Worm (Caenorhabditis elegans) whole organism, midembryonic: ENCODE measurements around the gene zip-12.

ENCODE experiments used
- T22C8.4 ChIP-seq: fragments of 200-800 bp; sonication (Bioruptor generic); IDR thresholded peaks from 2 replicates; pipeline ENCODE4 v1.3.6; 2022; ENCODE audit warnings: missing genetic modification characterization, missing compliant biosample characterization
- flt-1 ChIP-seq: fragments of 200-800 bp; sonication (Bioruptor generic); IDR thresholded peaks from 2 replicates; pipeline ENCODE4 v1.3.6; 2022; ENCODE audit warnings: missing genetic modification characterization, missing compliant biosample characterization
- klf-2 ChIP-seq: fragments of 200-800 bp; sonication (Bioruptor generic); conservative IDR thresholded peaks from 2 replicates; pipeline ENCODE4 v1.3.6; 2022; ENCODE audit warnings: missing genetic modification reagents, missing genetic modification characterization, missing compliant biosample characterization
- ref-1 ChIP-seq: fragments of 200-800 bp; sonication (Bioruptor generic); conservative IDR thresholded peaks from 2 replicates; pipeline ENCODE4 v1.3.6; 2022; ENCODE audit warnings: missing genetic modification reagents, missing genetic modification characterization, missing compliant biosample characterization
- tab-1 ChIP-seq: fragments of 200-800 bp; sonication (Bioruptor generic); IDR thresholded peaks from 2 replicates; pipeline ENCODE4 v1.3.6; 2022; ENCODE audit warnings: missing genetic modification characterization, missing compliant biosample characterization

DNA sequence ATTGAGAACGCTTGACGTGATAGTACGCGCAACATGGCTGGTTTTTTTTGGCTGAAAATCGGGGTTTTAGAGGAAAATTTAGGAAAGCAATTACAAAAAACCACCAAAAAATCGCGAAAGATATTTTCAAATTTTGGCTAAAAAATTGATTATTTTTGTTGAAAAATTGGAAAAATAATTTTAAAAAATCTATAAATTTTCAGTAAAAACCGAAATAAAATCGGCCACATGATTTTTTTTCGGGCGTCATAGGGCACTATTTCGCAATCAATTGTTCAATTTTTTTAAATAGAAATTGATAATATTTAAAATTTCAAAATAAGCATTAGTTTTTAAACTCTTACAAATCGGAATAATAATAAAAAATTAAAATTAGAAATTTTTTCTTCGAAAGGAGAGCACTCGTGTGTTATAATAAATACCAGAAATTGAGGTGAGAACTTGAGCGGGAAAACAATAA lies 46.1 kb downstream of the zip-12 start, which contains the start of gene glrx-5:
- TF ChIP-seq tab-1 (GFP tag; lab: Robert Waterston, UW) (no peak), flt-1 (GFP tag; lab: Robert Waterston, UW) (no peak), T22C8.4 (GFP tag; lab: Robert Waterston, UW) (no peak), ref-1 (no peak), klf-2 (GFP tag; lab: Robert Waterston, UW) (no peak)
